Fruit fly (Drosophila melanogaster) whole organism, embryonic: ENCODE results near the gene BthD.

Experiments
- Antp ChIP-seq: fragments of 200-800 bp; sonication (Bioruptor generic); optimal IDR thresholded peaks from 3 replicates; lab custom pipeline; 2016; ENCODE audit warnings: missing biosample characterization, missing genetic modification characterization
- Atf6 ChIP-seq: fragments of 200-800 bp; sonication (Bioruptor generic); IDR thresholded peaks from 2 replicates; pipeline ENCODE4 v1.3.6; 2022; ENCODE audit warnings: missing biosample characterization, missing genetic modification characterization
- CG11247 ChIP-seq: fragments of 200-800 bp; sonication (Bioruptor generic); IDR thresholded peaks from 2 replicates; pipeline ENCODE4 v1.3.6; 2022; ENCODE audit warnings: missing biosample characterization, missing genetic modification characterization
- CG12769 ChIP-seq: fragments of 200-800 bp; sonication (Bioruptor generic); optimal IDR thresholded peaks from 2 replicates; lab custom pipeline; 2019; ENCODE audit warnings: missing biosample characterization, mild to moderate bottlenecking, missing genetic modification characterization, moderate library complexity
- CG14014 ChIP-seq: fragments of 200-800 bp; sonication (Bioruptor generic); IDR thresholded peaks from 2 replicates; pipeline ENCODE4 v1.3.6; 2022; ENCODE audit warnings: missing biosample characterization, missing genetic modification characterization
- CG15514 ChIP-seq: fragments of 200-800 bp; sonication (Bioruptor generic); optimal IDR thresholded peaks from 3 replicates; lab custom pipeline; 2017; ENCODE audit warnings: missing biosample characterization, missing genetic modification characterization, mild to moderate bottlenecking, moderate library complexity, missing genetic modification reagents
- CG1647 ChIP-seq: fragments of 200-800 bp; sonication (Bioruptor generic); optimal IDR thresholded peaks from 3 replicates; lab custom pipeline; 2016; ENCODE audit warnings: missing biosample characterization, missing genetic modification characterization
- CG18476 ChIP-seq: fragments of 200-800 bp; sonication (Bioruptor generic); optimal IDR thresholded peaks from 2 replicates; lab custom pipeline; 2016; ENCODE audit warnings: missing biosample characterization, mild to moderate bottlenecking, missing genetic modification characterization
- CG3281 ChIP-seq: fragments of 200-800 bp; sonication (Bioruptor generic); optimal IDR thresholded peaks from 3 replicates; lab custom pipeline; 2017; ENCODE audit warnings: missing biosample characterization, mild to moderate bottlenecking, missing genetic modification characterization
- CG33213 ChIP-seq: fragments of 200-800 bp; sonication (Bioruptor generic); optimal IDR thresholded peaks from 3 replicates; lab custom pipeline; 2016; ENCODE audit warnings: missing biosample characterization, missing genetic modification characterization
- CG33557 ChIP-seq: fragments of 200-800 bp; sonication (Bioruptor generic); optimal IDR thresholded peaks from 2 replicates; lab custom pipeline; 2019; ENCODE audit warnings: missing biosample characterization, mild to moderate bottlenecking, missing genetic modification characterization, moderate library complexity
- CG3838 ChIP-seq: fragments of 200-800 bp; sonication (Bioruptor generic); optimal IDR thresholded peaks from 3 replicates; lab custom pipeline; 2016; ENCODE audit warnings: missing biosample characterization, missing genetic modification characterization
- CG42726 ChIP-seq: fragments of 200-800 bp; sonication (Bioruptor generic); IDR thresholded peaks from 2 replicates; pipeline ENCODE4 v1.3.6; 2022; ENCODE audit warnings: missing biosample characterization, missing genetic modification characterization; ENCODE audit not compliant: partially characterized antibody
- CG6175 ChIP-seq: fragments of 200-800 bp; sonication (Bioruptor generic); IDR thresholded peaks from 3 replicates; pipeline ENCODE4 v1.3.6; 2022; ENCODE audit warnings: missing biosample characterization, missing genetic modification characterization
- CG6765 ChIP-seq: fragments of 200-800 bp; sonication (Bioruptor generic); optimal IDR thresholded peaks from 3 replicates; lab custom pipeline; 2017; ENCODE audit warnings: missing biosample characterization, mild to moderate bottlenecking, missing genetic modification characterization
- CG6813 ChIP-seq: fragments of 200-800 bp; sonication (Bioruptor generic); optimal IDR thresholded peaks from 2 replicates; lab custom pipeline; 2017; ENCODE audit warnings: missing biosample characterization, missing genetic modification characterization, mild to moderate bottlenecking, moderate library complexity, missing genetic modification reagents
- CG7786 ChIP-seq: fragments of 200-800 bp; sonication (Bioruptor generic); optimal IDR thresholded peaks from 2 replicates; lab custom pipeline; 2016; ENCODE audit warnings: missing biosample characterization, missing genetic modification characterization
- Dp ChIP-seq: fragments of 200-800 bp; sonication (Bioruptor generic); optimal IDR thresholded peaks from 2 replicates; lab custom pipeline; 2018; ENCODE audit warnings: missing biosample characterization, mild to moderate bottlenecking, missing genetic modification characterization, moderate library complexity
- Drgx ChIP-seq: fragments of 200-800 bp; sonication (Bioruptor generic); IDR thresholded peaks from 2 replicates; pipeline ENCODE4 v1.3.6; 2022; ENCODE audit warnings: missing biosample characterization, missing genetic modification characterization
- Elba2 ChIP-seq: fragments of 200-800 bp; sonication (Bioruptor generic); optimal IDR thresholded peaks from 3 replicates; lab custom pipeline; 2016; ENCODE audit warnings: missing biosample characterization, missing genetic modification characterization
- Gsc ChIP-seq: fragments of 200-800 bp; sonication (Bioruptor generic); IDR thresholded peaks from 2 replicates; pipeline ENCODE4 v1.3.6; 2022; ENCODE audit warnings: missing biosample characterization, missing genetic modification characterization
- Hr3 ChIP-seq: fragments of 200-800 bp; sonication (Bioruptor generic); optimal IDR thresholded peaks from 3 replicates; lab custom pipeline; 2016; ENCODE audit warnings: missing biosample characterization, missing genetic modification characterization
- Lpt ChIP-seq: fragments of >200 bp; optimal IDR thresholded peaks from 2 replicates; lab custom pipeline; 2018; ENCODE audit warnings: missing biosample characterization, missing genetic modification characterization
- NC2α ChIP-seq: fragments of 200-800 bp; sonication (Bioruptor generic); optimal IDR thresholded peaks from 2 replicates; lab custom pipeline; 2016; ENCODE audit warnings: missing biosample characterization, missing genetic modification characterization
- Neu2 ChIP-seq: fragments of 200-800 bp; sonication (Bioruptor generic); optimal IDR thresholded peaks from 3 replicates; lab custom pipeline; 2016; ENCODE audit warnings: missing biosample characterization, missing genetic modification characterization, borderline replicate concordance
- Poxn ChIP-seq: fragments of 200-800 bp; sonication (Bioruptor generic); IDR thresholded peaks from 2 replicates; pipeline ENCODE4 v1.3.6; 2022; ENCODE audit warnings: missing biosample characterization, missing genetic modification characterization
- Vsx1 ChIP-seq: fragments of 200-800 bp; sonication (Bioruptor generic); optimal IDR thresholded peaks from 2 replicates; lab custom pipeline; 2017; ENCODE audit warnings: missing biosample characterization, mild to moderate bottlenecking, missing genetic modification characterization, missing genetic modification reagents
- YL-1 ChIP-seq: fragments of 200-800 bp; sonication (Bioruptor generic); optimal IDR thresholded peaks from 3 replicates; lab custom pipeline; 2017; ENCODE audit warnings: missing biosample characterization, mild to moderate bottlenecking, missing genetic modification characterization
- ap ChIP-seq: fragments of 200-800 bp; sonication (Bioruptor generic); IDR thresholded peaks from 2 replicates; pipeline ENCODE4 v1.3.6; 2022; ENCODE audit warnings: missing biosample characterization, missing genetic modification characterization
- br ChIP-seq: fragments of >200 bp; optimal IDR thresholded peaks from 2 replicates; lab custom pipeline; 2017
- bsh ChIP-seq, 2 experiments: fragments of 200-800 bp; sonication (Bioruptor generic); optimal IDR thresholded peaks; 2 replicates each; lab custom pipeline; 2017 to 2018; ENCODE audit warnings: mild to moderate bottlenecking in 2 of 2, missing biosample characterization in 2 of 2, missing genetic modification characterization in 2 of 2, moderate library complexity in 1 of 2
- cas ChIP-seq: fragments of 200-800 bp; sonication (Bioruptor generic); IDR thresholded peaks from 2 replicates; pipeline ENCODE4 v1.3.6; 2022; ENCODE audit warnings: missing biosample characterization, missing genetic modification characterization
- chif ChIP-seq, 2 experiments: fragments of 200-800 bp; sonication (Bioruptor generic); optimal IDR thresholded peaks; 3 replicates each; lab custom pipeline; 2016; ENCODE audit warnings: missing biosample characterization in 2 of 2, missing genetic modification characterization in 2 of 2
- dan ChIP-seq: fragments of 200-800 bp; sonication (Bioruptor generic); IDR thresholded peaks from 2 replicates; pipeline ENCODE4 v1.3.6; 2022; ENCODE audit warnings: missing biosample characterization, missing genetic modification characterization
- emc ChIP-seq: fragments of 200-800 bp; sonication (Bioruptor generic); optimal IDR thresholded peaks from 2 replicates; lab custom pipeline; 2016; ENCODE audit warnings: missing biosample characterization, missing genetic modification characterization
- exex ChIP-seq: fragments of 200-800 bp; sonication (Bioruptor generic); optimal IDR thresholded peaks from 4 replicates; lab custom pipeline; 2018; ENCODE audit warnings: missing biosample characterization, mild to moderate bottlenecking, missing genetic modification characterization, moderate library complexity
- jing ChIP-seq: fragments of 200-800 bp; sonication (Bioruptor generic); optimal IDR thresholded peaks from 2 replicates; lab custom pipeline; 2018; ENCODE audit warnings: missing biosample characterization, mild to moderate bottlenecking, missing genetic modification characterization
- jumu ChIP-seq: fragments of 200-800 bp; sonication (Bioruptor generic); optimal IDR thresholded peaks from 3 replicates; lab custom pipeline; 2016; ENCODE audit warnings: missing biosample characterization, missing genetic modification characterization
- lab ChIP-seq: fragments of 200-800 bp; sonication (Bioruptor generic); optimal IDR thresholded peaks from 3 replicates; lab custom pipeline; 2017; ENCODE audit warnings: missing biosample characterization, missing genetic modification characterization, mild to moderate bottlenecking, moderate library complexity, missing genetic modification reagents
- mirr ChIP-seq: fragments of 200-800 bp; sonication (Bioruptor generic); optimal IDR thresholded peaks from 3 replicates; lab custom pipeline; 2018; ENCODE audit warnings: missing biosample characterization, mild to moderate bottlenecking, missing genetic modification characterization
- pum ChIP-seq: fragments of 200-800 bp; sonication (Bioruptor generic); optimal IDR thresholded peaks from 2 replicates; lab custom pipeline; 2016; ENCODE audit warnings: missing biosample characterization, missing genetic modification characterization
- sim ChIP-seq: fragments of 200-800 bp; sonication (Bioruptor generic); IDR thresholded peaks from 2 replicates; pipeline ENCODE4 v1.3.6; 2022; ENCODE audit warnings: missing biosample characterization, missing genetic modification characterization
- sob ChIP-seq: fragments of 200-800 bp; sonication (Bioruptor generic); IDR thresholded peaks from 2 replicates; pipeline ENCODE4 v1.3.6; 2022; ENCODE audit warnings: missing biosample characterization, missing genetic modification characterization
- tgo ChIP-seq: fragments of 200-800 bp; sonication (Bioruptor generic); IDR thresholded peaks from 3 replicates; pipeline ENCODE4 v1.3.6; 2022; ENCODE audit warnings: missing biosample characterization, missing genetic modification characterization
- wek ChIP-seq: fragments of 200-800 bp; sonication (Bioruptor generic); optimal IDR thresholded peaks from 3 replicates; lab custom pipeline; 2018; ENCODE audit warnings: missing biosample characterization, mild to moderate bottlenecking, missing genetic modification characterization, moderate library complexity

BthD gene

DNA sequence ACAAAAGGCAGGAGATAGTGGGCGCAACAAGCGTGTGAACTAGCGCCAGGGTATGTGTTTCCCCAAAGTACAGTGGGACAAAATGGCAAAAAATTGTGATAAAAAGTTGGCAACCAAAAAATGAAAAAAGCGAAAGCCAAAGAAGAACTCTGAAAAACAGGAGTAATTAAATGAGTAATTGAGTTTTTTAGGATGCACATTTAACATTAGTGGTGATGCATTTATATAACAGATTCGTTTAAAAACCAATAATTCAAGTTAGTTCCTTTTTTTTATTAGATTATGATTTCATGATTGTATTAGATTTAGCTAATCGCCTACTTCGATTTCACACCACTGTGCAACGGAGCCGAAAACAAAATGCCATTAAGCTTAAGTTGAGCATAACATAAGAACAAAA, 39.5 kb upstream of the BthD start (continued):
- peak; percentile 44; the same call in 2 of the 3 replicates for TF ChIP-seq tgo (GFP tag; lab: Robert Waterston, UW)
- TF ChIP-seq br: no peak
- TF ChIP-seq CG6765: no peak
- no peak for TF ChIP-seq CG42726 (GFP tag; lab: Robert Waterston, UW)
- peak; percentile 49; the same call in 1 of the 2 replicates for TF ChIP-seq Atf6 (GFP tag; lab: Robert Waterston, UW)
- TF ChIP-seq CG15514 (GFP tag; lab: Kevin White, UChicago): peak; percentile 35
- peak; percentile 8 for TF ChIP-seq jing (GFP tag; lab: Kevin White, UChicago)
- TF ChIP-seq pum (GFP tag; lab: Kevin White, UChicago): peak; percentile 42
- TF ChIP-seq sim (GFP tag; lab: Robert Waterston, UW): no peak
- TF ChIP-seq jumu (GFP tag; lab: Kevin White, UChicago): peak; percentile 45
- no peak for TF ChIP-seq CG6175 (GFP tag; lab: Robert Waterston, UW)
- TF ChIP-seq chif (GFP tag; optimal IDR thresholded peaks at IDR 0.05; lab: Kevin White, UChicago): peak; percentile 48 to 65
- peak; percentile 27 for TF ChIP-seq CG18476 (GFP tag; lab: Kevin White, UChicago)
- TF ChIP-seq CG3838 (GFP tag; lab: Kevin White, UChicago): no peak
- TF ChIP-seq Antp (GFP tag; lab: Kevin White, UChicago): peak; percentile 35
- TF ChIP-seq Elba2 (GFP tag; lab: Kevin White, UChicago): no peak
- TF ChIP-seq Hr3 (GFP tag; lab: Kevin White, UChicago): peak; percentile 34
- TF ChIP-seq CG3281 (GFP tag; lab: Kevin White, UChicago): peak; percentile 58
- TF ChIP-seq Poxn (GFP tag; lab: Robert Waterston, UW): no peak
- TF ChIP-seq dan (GFP tag; lab: Robert Waterston, UW): no peak
- no peak for TF ChIP-seq CG6813 (GFP tag; lab: Kevin White, UChicago)
- TF ChIP-seq Gsc (GFP tag; lab: Robert Waterston, UW): no peak
- TF ChIP-seq NC2α (GFP tag; lab: Kevin White, UChicago): no peak
- no peak for TF ChIP-seq CG11247 (GFP tag; lab: Robert Waterston, UW)
- TF ChIP-seq ap (GFP tag; lab: Robert Waterston, UW): 0 out of 2 replicates have a peak, but pooled peaks have one; percentile 18

DNA sequence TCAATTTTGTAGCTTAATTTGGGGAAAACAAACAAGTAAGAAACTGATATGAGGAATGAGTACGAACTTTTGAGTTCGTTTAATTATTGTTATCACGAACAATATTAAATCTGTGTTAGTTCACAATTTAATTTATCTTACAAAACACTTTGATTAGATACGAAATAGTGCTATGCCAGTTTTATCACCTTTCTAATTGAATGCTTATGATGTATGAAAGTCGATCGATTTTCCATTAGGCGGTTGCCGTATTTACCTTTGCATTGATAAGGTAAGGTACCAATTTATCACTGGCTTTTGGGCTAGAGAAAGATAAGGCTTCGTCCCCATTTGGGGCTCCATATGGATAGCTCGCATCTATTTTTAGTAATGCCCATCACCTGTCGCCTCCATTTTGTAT, 32.6 kb upstream of the BthD start:
- TF ChIP-seq exex (tag; lab: Kevin White, UChicago): peak; percentile 62
- no peak for TF ChIP-seq CG33557 (GFP tag; lab: Kevin White, UChicago)
- TF ChIP-seq CG12769 (tag; lab: Kevin White, UChicago): no peak
- TF ChIP-seq Drgx (GFP tag; lab: Robert Waterston, UW): no peak
- no peak for TF ChIP-seq emc (GFP tag; lab: Kevin White, UChicago)
- no peak for TF ChIP-seq cas (GFP tag; lab: Robert Waterston, UW)
- TF ChIP-seq bsh (GFP tag; optimal IDR thresholded peaks at IDR 0.05; lab: Kevin White, UChicago): no peak
- TF ChIP-seq Dp: no peak
- TF ChIP-seq Vsx1 (GFP tag; lab: Kevin White, UChicago): no peak
- no peak for TF ChIP-seq YL-1 (GFP tag; lab: Kevin White, UChicago)
- TF ChIP-seq CG7786 (GFP tag; lab: Kevin White, UChicago): no peak
- TF ChIP-seq lab: peak; percentile 66
- no peak for TF ChIP-seq CG1647 (GFP tag; lab: Kevin White, UChicago)
- no peak for TF ChIP-seq Lpt (GFP tag; lab: Kevin White, UChicago)
- no peak for TF ChIP-seq sob (GFP tag; lab: Robert Waterston, UW)
- no peak for TF ChIP-seq CG14014 (GFP tag; lab: Robert Waterston, UW)
- no peak for TF ChIP-seq wek
- TF ChIP-seq CG33213: no peak
- peak; percentile 24 for TF ChIP-seq mirr (GFP tag; lab: Kevin White, UChicago)
- no peak for TF ChIP-seq Neu2 (GFP tag; lab: Kevin White, UChicago)
